Worm (Caenorhabditis elegans): ENCODE data around the gene gst-2.

The gst-2 gene

ce11 chrIV:10128906-10129386 is 12.9 kb downstream of the gst-2 start, which contains the start of the genes gtbp-1 and K08F4.3 (continued):
- TF ChIP-seq irx-1 (tag; optimal IDR thresholded peaks at IDR 0.05) (peak; percentile 10), isw-1 (GFP tag; IDR thresholded peaks at IDR 0.05) (peak; percentile 64), nhr-47 (tag; optimal IDR thresholded peaks at IDR 0.05) (peak; percentile 74), aha-1 (tag; optimal IDR thresholded peaks at IDR 0.05) (no peak), zip-4 (GFP tag; optimal IDR thresholded peaks at IDR 0.05) (no peak), hpl-2 (GFP tag; optimal IDR thresholded peaks at IDR 0.05) (no peak), nhr-28 (tag; optimal IDR thresholded peaks at IDR 0.05) (no peak), nhr-85 (tag) (peak; percentile 85), skn-1 (tag; optimal IDR thresholded peaks at IDR 0.05) (peak; percentile 75), alr-1 (tag; optimal IDR thresholded peaks at IDR 0.05; ENCODE audit: borderline replicate concordance) (no peak), nhr-77 (tag; optimal IDR thresholded peaks at IDR 0.05) (peak; percentile 78), ceh-82 (tag; optimal IDR thresholded peaks at IDR 0.05) (peak in 1 of 3 experiments; percentile 71), lin-15B (tag; optimal IDR thresholded peaks at IDR 0.05) (peak; percentile 85), nhr-19 (GFP tag; conservative IDR thresholded peaks at IDR 0.05) (peak; percentile 61), mep-1 (tag; optimal IDR thresholded peaks at IDR 0.05) (peak; percentile 85), grh-1 (GFP tag; IDR thresholded peaks at IDR 0.05) (peak; percentile 38; the same call in 1 of the 2 replicates), ceh-88 (GFP tag; IDR thresholded peaks at IDR 0.05) (no peak; the same call in 1 of the 2 replicates), mdl-1 (tag; optimal IDR thresholded peaks at IDR 0.05) (peak in 1 of 2 experiments; percentile 66), egl-13 (tag; optimal IDR thresholded peaks at IDR 0.05) (no peak), unc-62 (GFP tag; optimal IDR thresholded peaks at IDR 0.05) (no peak), swsn-7 (tag; optimal IDR thresholded peaks at IDR 0.05) (peak; percentile 48), elt-3 (tag; optimal IDR thresholded peaks at IDR 0.05) (peak in 2 of 6 experiments; percentile 3 to 47), pax-3 (tag; optimal IDR thresholded peaks at IDR 0.05) (peak; percentile 23), C16A3.4 (tag; optimal IDR thresholded peaks at IDR 0.05) (peak; percentile 75), egl-27 (tag; optimal IDR thresholded peaks at IDR 0.05) (no peak), rnt-1 (tag; optimal IDR thresholded peaks at IDR 0.05) (peak; percentile 76)

- TF ChIP-seq isw-1 (GFP tag; IDR thresholded peaks at IDR 0.05) (no peak), grh-1 (GFP tag; IDR thresholded peaks at IDR 0.05) (no peak), fkh-10 (GFP tag; optimal IDR thresholded peaks at IDR 0.05) (no peak), nhr-85 (tag) (no peak)
These were observed 13.4 kb downstream of the gst-2 start for ce11 chrIV:10128446-10128845.

ce11 chrIV:10126544-10126943 is 15.3 kb downstream of the gst-2 start, which contains the start of gene ctf-18:
ctf-18 (minus strand) TSS chrIV:10126644.
- TF ChIP-seq zip-4 (GFP tag; optimal IDR thresholded peaks at IDR 0.05): no peak
- TF ChIP-seq sup-37 (GFP tag; optimal IDR thresholded peaks at IDR 0.05): no peak
- no peak for TF ChIP-seq aly-2 (tag; optimal IDR thresholded peaks at IDR 0.05)
- no peak for TF ChIP-seq nhr-28 (tag; optimal IDR thresholded peaks at IDR 0.05)
- TF ChIP-seq hlh-4 (tag; optimal IDR thresholded peaks at IDR 0.05): no peak
- TF ChIP-seq xbp-1 (tag; optimal IDR thresholded peaks at IDR 0.05): no peak
- TF ChIP-seq nhr-19 (GFP tag; conservative IDR thresholded peaks at IDR 0.05): no peak
- TF ChIP-seq egl-13 (tag; optimal IDR thresholded peaks at IDR 0.05): no peak
- no peak for TF ChIP-seq jun-1 (tag; optimal IDR thresholded peaks at IDR 0.05)
- TF ChIP-seq ceh-90 (tag; optimal IDR thresholded peaks at IDR 0.05): no peak
- TF ChIP-seq lir-3 (tag; optimal IDR thresholded peaks at IDR 0.05; ENCODE audit: poor library complexity): no peak
- no peak for TF ChIP-seq pqm-1 (tag; optimal IDR thresholded peaks at IDR 0.05)
- no peak for TF ChIP-seq unc-98 (GFP tag; IDR thresholded peaks at IDR 0.05)
- no peak for TF ChIP-seq fos-1 (tag; optimal IDR thresholded peaks at IDR 0.05)
- no peak for TF ChIP-seq unc-86 (tag; optimal IDR thresholded peaks at IDR 0.05)
- TF ChIP-seq nhr-76 (tag; optimal IDR thresholded peaks at IDR 0.05): no peak
- no peak for TF ChIP-seq snu-23 (GFP tag; optimal IDR thresholded peaks at IDR 0.05)
- no peak for TF ChIP-seq nhr-12 (tag; optimal IDR thresholded peaks at IDR 0.05)
- TF ChIP-seq efl-3 (GFP tag; optimal IDR thresholded peaks at IDR 0.05): no peak
